Worm (Caenorhabditis elegans): ENCODE measurements around the gene pqn-35.

pqn-35 gene

DNA sequence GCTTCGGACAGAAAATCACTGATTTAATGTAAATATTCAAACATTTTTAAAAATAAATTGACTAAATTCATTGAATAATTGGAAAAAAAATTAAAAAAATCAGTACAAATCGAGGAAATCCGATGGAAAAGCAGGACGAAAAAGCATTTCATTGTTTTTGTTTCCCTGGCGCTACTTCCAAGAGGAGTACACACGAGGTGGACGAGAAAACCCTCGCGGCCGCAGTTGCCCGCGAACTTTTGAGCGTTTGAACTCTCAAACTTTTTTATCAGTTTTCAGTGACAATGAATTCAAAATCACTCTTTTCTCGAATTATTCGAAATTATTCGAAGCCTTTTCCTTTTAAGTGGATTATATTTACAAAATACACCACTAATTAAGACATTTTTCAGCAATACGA is 9.8 kb upstream of the pqn-35 start, which contains the start of gene F35D11.4:
F35D11.4 (plus strand) TSS at position 393 of the 400 bp plus-strand sequence.
- TF ChIP-seq T20F7.1 (GFP tag; optimal IDR thresholded peaks at IDR 0.05): peak; percentile 18
- TF ChIP-seq daf-16 (GFP tag; optimal IDR thresholded peaks at IDR 0.05): peak in 1 of 2 experiments; percentile 21
- TF ChIP-seq daf-16 (tag; optimal IDR thresholded peaks at IDR 0.05): peak; percentile 65
- no peak for TF ChIP-seq snpc-1.2 (GFP tag; IDR thresholded peaks at IDR 0.05)
- TF ChIP-seq jun-1 (tag; optimal IDR thresholded peaks at IDR 0.05): no peak
- TF ChIP-seq cey-2 (tag; optimal IDR thresholded peaks at IDR 0.05; ENCODE audit: borderline replicate concordance, insufficient read depth): no peak
- TF ChIP-seq lin-39 (tag; optimal IDR thresholded peaks at IDR 0.05): no peak
- peak; percentile 60 for TF ChIP-seq rbr-2 (tag; optimal IDR thresholded peaks at IDR 0.05)
- TF ChIP-seq lin-15B (tag; optimal IDR thresholded peaks at IDR 0.05): no peak
- TF ChIP-seq ceh-62 (tag; optimal IDR thresholded peaks at IDR 0.05): no peak
- TF ChIP-seq zip-2 (tag; optimal IDR thresholded peaks at IDR 0.05): no peak
- no peak for TF ChIP-seq Y105C5A.15 (GFP tag; IDR thresholded peaks at IDR 0.05)
- peak; percentile 70 for TF ChIP-seq mep-1 (tag; optimal IDR thresholded peaks at IDR 0.05)
- peak; percentile 76 for TF ChIP-seq duxl-1 (tag; optimal IDR thresholded peaks at IDR 0.05; ENCODE audit: poor library complexity)
- no peak for TF ChIP-seq unc-39 (tag; optimal IDR thresholded peaks at IDR 0.05)
- TF ChIP-seq dmd-8 (GFP tag; IDR thresholded peaks at IDR 0.05): no peak
- no peak for TF ChIP-seq php-3 (GFP tag; IDR thresholded peaks at IDR 0.05)
- no peak for TF ChIP-seq nhr-10 (tag; optimal IDR thresholded peaks at IDR 0.05)
- TF ChIP-seq spr-1 (tag; optimal IDR thresholded peaks at IDR 0.05): no peak
- peak; percentile 69 for TF ChIP-seq Y48G9A.11 (GFP tag; IDR thresholded peaks at IDR 0.05)
- TF ChIP-seq saeg-2 (GFP tag; IDR thresholded peaks at IDR 0.05): no peak
- TF ChIP-seq mdt-29 (GFP tag; IDR thresholded peaks at IDR 0.05): no peak
- no peak for TF ChIP-seq fos-1 (tag; optimal IDR thresholded peaks at IDR 0.05)
- TF ChIP-seq F10B5.3 (tag; optimal IDR thresholded peaks at IDR 0.05): no peak
- TF ChIP-seq lir-3 (tag; optimal IDR thresholded peaks at IDR 0.05): no peak
- no peak for TF ChIP-seq vab-7 (GFP tag; IDR thresholded peaks at IDR 0.05)
- TF ChIP-seq nhr-11 (tag; optimal IDR thresholded peaks at IDR 0.05): peak; percentile 15
- TF ChIP-seq nhr-237 (tag; optimal IDR thresholded peaks at IDR 0.05): no peak
- 0 out of 2 replicates have a peak, but pooled peaks have one; percentile 19 for TF ChIP-seq mxl-2 (GFP tag; conservative IDR thresholded peaks at IDR 0.05)
- TF ChIP-seq zfp-2 (tag; optimal IDR thresholded peaks at IDR 0.05): no peak
- no peak; a peak in 1 of 4 replicates for TF ChIP-seq madf-5 (GFP tag; IDR thresholded peaks at IDR 0.05)
- TF ChIP-seq dmd-6 (GFP tag; IDR thresholded peaks at IDR 0.05): peak; percentile 82
- TF ChIP-seq ceh-20 (GFP tag; IDR thresholded peaks at IDR 0.05): peak; percentile 56; the same call in 1 of the 2 replicates
- TF ChIP-seq daf-19 (GFP tag; conservative IDR thresholded peaks at IDR 0.05): no peak
- peak in 1 of 2 experiments; percentile 7 for TF ChIP-seq mdl-1 (tag; optimal IDR thresholded peaks at IDR 0.05)
- TF ChIP-seq hlh-30 (tag; optimal IDR thresholded peaks at IDR 0.05; ENCODE audit: insufficient read depth): peak; percentile 55
- peak; percentile 33; the same call in 1 of the 2 replicates for TF ChIP-seq ceh-44 (GFP tag; IDR thresholded peaks at IDR 0.05)
- peak; percentile 99 for TF ChIP-seq mes-2 (tag; optimal IDR thresholded peaks at IDR 0.05; ENCODE audit: poor library complexity, severe bottlenecking)
- TF ChIP-seq daf-8 (GFP tag; IDR thresholded peaks at IDR 0.05): no peak
- TF ChIP-seq lsy-2 (tag; optimal IDR thresholded peaks at IDR 0.05): peak in 1 of 2 experiments; percentile 89
- no peak for TF ChIP-seq F44E2.7 (GFP tag; IDR thresholded peaks at IDR 0.05)
- TF ChIP-seq daf-12 (tag; optimal IDR thresholded peaks at IDR 0.05): no peak
- TF ChIP-seq lin-38 (GFP tag; IDR thresholded peaks at IDR 0.05): peak; percentile 65
- TF ChIP-seq nhr-48 (tag; optimal IDR thresholded peaks at IDR 0.05): no peak
- TF ChIP-seq ctbp-1 (GFP tag; IDR thresholded peaks at IDR 0.05): no peak
- no peak for TF ChIP-seq ZK546.5 (tag; optimal IDR thresholded peaks at IDR 0.05)
- no peak for TF ChIP-seq D1046.2 (GFP tag; IDR thresholded peaks at IDR 0.05)
- peak; percentile 95 for TF ChIP-seq ZK337.2 (GFP tag; IDR thresholded peaks at IDR 0.05)
- no peak for TF ChIP-seq F49E8.2 (tag; optimal IDR thresholded peaks at IDR 0.05; ENCODE audit: borderline replicate concordance)
- TF ChIP-seq pqm-1 (tag; optimal IDR thresholded peaks at IDR 0.05): no peak
- no peak for TF ChIP-seq ces-1 (GFP tag; optimal IDR thresholded peaks at IDR 0.05)
- no peak for TF ChIP-seq R02D3.7 (tag; optimal IDR thresholded peaks at IDR 0.05)

All from whole organism, L4 larva.